Fruit fly (Drosophila melanogaster) whole organism, embryonic: ENCODE results near the gene CG8065.

Experiments
- Adf1 ChIP-seq: fragments of 200-800 bp; sonication (Bioruptor generic); IDR thresholded peaks from 2 replicates; pipeline ENCODE4 v1.3.6; 2022; ENCODE audit warnings: missing biosample characterization, missing genetic modification characterization
- B-H2 ChIP-seq: fragments of 200-800 bp; sonication (Bioruptor generic); optimal IDR thresholded peaks from 2 replicates; lab custom pipeline; 2018; ENCODE audit warnings: missing biosample characterization, mild to moderate bottlenecking, missing genetic modification characterization
- CG10543 ChIP-seq: fragments of 200-800 bp; sonication (Bioruptor generic); optimal IDR thresholded peaks from 3 replicates; lab custom pipeline; 2017; ENCODE audit warnings: missing biosample characterization, mild to moderate bottlenecking, missing genetic modification characterization, moderate library complexity
- CG12155 ChIP-seq: fragments of 200-800 bp; sonication (Bioruptor generic); optimal IDR thresholded peaks from 3 replicates; lab custom pipeline; 2016; ENCODE audit warnings: missing biosample characterization, missing genetic modification characterization
- CG12219 ChIP-seq: fragments of 200-800 bp; sonication (Bioruptor generic); optimal IDR thresholded peaks from 3 replicates; lab custom pipeline; 2018; ENCODE audit warnings: missing biosample characterization, mild to moderate bottlenecking, missing genetic modification characterization
- CG12236 ChIP-seq: fragments of 200-800 bp; sonication (Bioruptor generic); optimal IDR thresholded peaks from 2 replicates; lab custom pipeline; 2016; ENCODE audit warnings: missing biosample characterization, missing genetic modification characterization
- CG12744 ChIP-seq: fragments of 200-800 bp; sonication (Bioruptor generic); optimal IDR thresholded peaks from 2 replicates; lab custom pipeline; 2016; ENCODE audit warnings: missing biosample characterization, missing genetic modification characterization
- CG12942 ChIP-seq: fragments of 200-800 bp; sonication (Bioruptor generic); optimal IDR thresholded peaks from 3 replicates; lab custom pipeline; 2016; ENCODE audit warnings: missing biosample characterization, missing genetic modification characterization
- CG13123 ChIP-seq: fragments of 200-800 bp; sonication (Bioruptor generic); optimal IDR thresholded peaks from 2 replicates; lab custom pipeline; 2016; ENCODE audit warnings: missing biosample characterization, missing genetic modification characterization
- CG13287 ChIP-seq: fragments of 200-800 bp; sonication (Bioruptor generic); IDR thresholded peaks from 2 replicates; pipeline ENCODE4 v1.3.6; 2022; ENCODE audit warnings: missing biosample characterization, missing genetic modification characterization; ENCODE audit not compliant: partially characterized antibody
- CG13624 ChIP-seq: fragments of 200-800 bp; sonication (Bioruptor generic); optimal IDR thresholded peaks from 2 replicates; lab custom pipeline; 2016; ENCODE audit warnings: missing biosample characterization, missing genetic modification characterization
- CG14965 ChIP-seq: fragments of 200-800 bp; sonication (Bioruptor generic); optimal IDR thresholded peaks from 2 replicates; lab custom pipeline; 2016; ENCODE audit warnings: missing biosample characterization, missing genetic modification characterization, borderline replicate concordance
- CG15011 ChIP-seq: fragments of 200-800 bp; sonication (Bioruptor generic); optimal IDR thresholded peaks from 3 replicates; lab custom pipeline; 2018; ENCODE audit warnings: missing biosample characterization, mild to moderate bottlenecking, missing genetic modification characterization
- CG15601 ChIP-seq: fragments of 200-800 bp; sonication (Bioruptor generic); optimal IDR thresholded peaks from 3 replicates; lab custom pipeline; 2019; ENCODE audit warnings: missing biosample characterization, mild to moderate bottlenecking, missing genetic modification characterization, moderate library complexity
- CG1647 ChIP-seq: fragments of 200-800 bp; sonication (Bioruptor generic); optimal IDR thresholded peaks from 3 replicates; lab custom pipeline; 2016; ENCODE audit warnings: missing biosample characterization, missing genetic modification characterization
- CG17328 ChIP-seq: fragments of 200-800 bp; sonication (Bioruptor generic); IDR thresholded peaks from 2 replicates; pipeline ENCODE4 v1.3.6; 2022; ENCODE audit warnings: missing biosample characterization, missing genetic modification characterization
- CG17359 ChIP-seq: fragments of 200-800 bp; sonication (Bioruptor generic); optimal IDR thresholded peaks from 3 replicates; lab custom pipeline; 2018; ENCODE audit warnings: missing biosample characterization, mild to moderate bottlenecking, missing genetic modification characterization, moderate library complexity
- CG17612 ChIP-seq: fragments of 200-800 bp; sonication (Bioruptor generic); IDR thresholded peaks from 2 replicates; pipeline ENCODE4 v1.3.6; 2022; ENCODE audit warnings: missing biosample characterization, missing genetic modification characterization
- CG17802 ChIP-seq: fragments of 200-800 bp; sonication (Bioruptor generic); optimal IDR thresholded peaks from 2 replicates; lab custom pipeline; 2018; ENCODE audit warnings: missing biosample characterization, mild to moderate bottlenecking, missing genetic modification characterization, moderate library complexity
- CG3838 ChIP-seq: fragments of 200-800 bp; sonication (Bioruptor generic); optimal IDR thresholded peaks from 3 replicates; lab custom pipeline; 2016; ENCODE audit warnings: missing biosample characterization, missing genetic modification characterization
- CG4730 ChIP-seq: fragments of 200-800 bp; sonication (Bioruptor generic); IDR thresholded peaks from 2 replicates; pipeline ENCODE4 v1.3.6; 2022; ENCODE audit warnings: missing biosample characterization, missing genetic modification characterization
- CG4854 ChIP-seq: fragments of 200-800 bp; sonication (Bioruptor generic); optimal IDR thresholded peaks from 2 replicates; lab custom pipeline; 2016; ENCODE audit warnings: missing biosample characterization, missing genetic modification characterization, inconsistent platforms
- CG7357 ChIP-seq: fragments of 200-800 bp; sonication (Bioruptor generic); IDR thresholded peaks from 3 replicates; pipeline ENCODE4 v1.3.6; 2022; ENCODE audit warnings: missing biosample characterization, missing genetic modification characterization
- CG9609 ChIP-seq: fragments of 200-800 bp; sonication (Bioruptor generic); optimal IDR thresholded peaks from 3 replicates; lab custom pipeline; 2016; ENCODE audit warnings: missing biosample characterization, missing genetic modification characterization
- CTCF ChIP-seq: fragments of 200-800 bp; sonication (Bioruptor generic); optimal IDR thresholded peaks from 2 replicates; lab custom pipeline; 2017; ENCODE audit warnings: missing biosample characterization, mild to moderate bottlenecking, missing genetic modification characterization, moderate library complexity
- D ChIP-seq, 2 experiments: fragments of 200-800 bp in 1 of 2; fragments of >200 bp in 1 of 2; sonication (Bioruptor generic) in 1 of 2; optimal IDR thresholded peaks; 2 replicates in 1 of 2; 3 replicates in 1 of 2; lab custom pipeline; 2017; ENCODE audit warnings: mild to moderate bottlenecking in 1 of 2, missing biosample characterization in 1 of 2, missing genetic modification characterization in 1 of 2, missing genetic modification reagents in 1 of 2
- Dek ChIP-seq: fragments of 200-800 bp; sonication (Bioruptor generic); optimal IDR thresholded peaks from 3 replicates; lab custom pipeline; 2019; ENCODE audit warnings: missing biosample characterization, mild to moderate bottlenecking, missing genetic modification characterization, moderate library complexity
- HLH54F ChIP-seq: fragments of 200-800 bp; sonication (Bioruptor generic); optimal IDR thresholded peaks from 3 replicates; lab custom pipeline; 2016; ENCODE audit warnings: missing biosample characterization, missing genetic modification characterization
- MBD-R2 ChIP-seq: fragments of 200-800 bp; sonication (Bioruptor generic); IDR thresholded peaks from 2 replicates; pipeline ENCODE4 v1.3.6; 2022; ENCODE audit warnings: missing biosample characterization, missing genetic modification characterization
- Oli ChIP-seq: fragments of 200-800 bp; sonication (Bioruptor generic); optimal IDR thresholded peaks from 2 replicates; lab custom pipeline; 2018; ENCODE audit warnings: missing biosample characterization, mild to moderate bottlenecking, missing genetic modification characterization, moderate library complexity
- Opbp ChIP-seq: fragments of 200-800 bp; sonication (Bioruptor generic); IDR thresholded peaks from 3 replicates; pipeline ENCODE4 v1.3.6; 2022; ENCODE audit warnings: missing biosample characterization, missing genetic modification characterization; ENCODE audit not compliant: partially characterized antibody
- Stat92E ChIP-seq, 3 experiments: fragments of >200 bp in 2 of 3; fragments of 200-800 bp in 1 of 3; sonication (Bioruptor generic) in 1 of 3; optimal IDR thresholded peaks; 2 replicates each; lab custom pipeline; 2017 to 2019; ENCODE audit warnings: missing biosample characterization in 3 of 3, missing genetic modification characterization in 3 of 3, mild to moderate bottlenecking in 1 of 3, moderate library complexity in 1 of 3
- Usf ChIP-seq: fragments of 200-800 bp; sonication (Bioruptor generic); optimal IDR thresholded peaks from 2 replicates; lab custom pipeline; 2017; ENCODE audit warnings: missing genotype, missing biosample characterization, missing genetic modification characterization
- Vsx1 ChIP-seq: fragments of 200-800 bp; sonication (Bioruptor generic); optimal IDR thresholded peaks from 2 replicates; lab custom pipeline; 2017; ENCODE audit warnings: missing biosample characterization, mild to moderate bottlenecking, missing genetic modification characterization, missing genetic modification reagents
- Xbp1 ChIP-seq: fragments of 200-800 bp; sonication (Bioruptor generic); optimal IDR thresholded peaks from 3 replicates; lab custom pipeline; 2016; ENCODE audit warnings: missing biosample characterization, mild to moderate bottlenecking, missing genetic modification characterization
- ab ChIP-seq: fragments of 200-800 bp; sonication (Bioruptor generic); optimal IDR thresholded peaks from 2 replicates; lab custom pipeline; 2016; ENCODE audit warnings: missing biosample characterization, missing genetic modification characterization
- danr ChIP-seq: fragments of 200-800 bp; sonication (Bioruptor generic); IDR thresholded peaks from 2 replicates; pipeline ENCODE4 v1.3.6; 2022; ENCODE audit warnings: missing biosample characterization, missing genetic modification characterization
- gcm2 ChIP-seq: fragments of 200-800 bp; sonication (Bioruptor generic); optimal IDR thresholded peaks from 2 replicates; lab custom pipeline; 2016; ENCODE audit warnings: missing biosample characterization, missing genetic modification characterization
- hbn ChIP-seq: fragments of 200-800 bp; sonication (Bioruptor generic); IDR thresholded peaks from 2 replicates; pipeline ENCODE4 v1.3.6; 2022; ENCODE audit warnings: missing biosample characterization, missing genetic modification characterization; ENCODE audit not compliant: partially characterized antibody
- jigr1 ChIP-seq: fragments of 200-800 bp; sonication (Bioruptor generic); IDR thresholded peaks from 3 replicates; pipeline ENCODE4 v1.3.6; 2022; ENCODE audit warnings: missing biosample characterization, missing genetic modification characterization
- kni ChIP-seq: fragments of 200-800 bp; sonication (Bioruptor generic); optimal IDR thresholded peaks from 3 replicates; lab custom pipeline; 2017; ENCODE audit warnings: mild to moderate bottlenecking, missing biosample characterization, missing genetic modification reagents, missing genetic modification characterization
- lab ChIP-seq: fragments of 200-800 bp; sonication (Bioruptor generic); optimal IDR thresholded peaks from 3 replicates; lab custom pipeline; 2017; ENCODE audit warnings: missing biosample characterization, missing genetic modification characterization, mild to moderate bottlenecking, moderate library complexity, missing genetic modification reagents
- pfk ChIP-seq: fragments of 200-800 bp; sonication (Bioruptor generic); optimal IDR thresholded peaks from 2 replicates; lab custom pipeline; 2018; ENCODE audit warnings: missing biosample characterization, mild to moderate bottlenecking, missing genetic modification characterization, moderate library complexity
- phol ChIP-seq: fragments of 200-800 bp; sonication (Bioruptor generic); optimal IDR thresholded peaks from 3 replicates; lab custom pipeline; 2018; ENCODE audit warnings: missing biosample characterization, mild to moderate bottlenecking, missing genetic modification characterization, moderate library complexity
- sob ChIP-seq: fragments of 200-800 bp; sonication (Bioruptor generic); IDR thresholded peaks from 2 replicates; pipeline ENCODE4 v1.3.6; 2022; ENCODE audit warnings: missing biosample characterization, missing genetic modification characterization
- trh ChIP-seq: fragments of 200-800 bp; sonication (Bioruptor generic); optimal IDR thresholded peaks from 2 replicates; lab custom pipeline; 2016; ENCODE audit warnings: missing biosample characterization, missing genetic modification characterization
- wek ChIP-seq: fragments of 200-800 bp; sonication (Bioruptor generic); optimal IDR thresholded peaks from 3 replicates; lab custom pipeline; 2018; ENCODE audit warnings: missing biosample characterization, mild to moderate bottlenecking, missing genetic modification characterization, moderate library complexity
- wor ChIP-seq: fragments of 200-800 bp; sonication (Bioruptor generic); IDR thresholded peaks from 2 replicates; pipeline ENCODE4 v1.3.6; 2022; ENCODE audit warnings: missing biosample characterization, missing genetic modification characterization
- yki ChIP-seq: fragments of >200 bp; optimal IDR thresholded peaks from 3 replicates; lab custom pipeline; 2018
- zen ChIP-seq: fragments of 200-800 bp; sonication (Bioruptor generic); optimal IDR thresholded peaks from 3 replicates; lab custom pipeline; 2018; ENCODE audit warnings: missing biosample characterization, mild to moderate bottlenecking, missing genetic modification characterization, moderate library complexity

CG8065 gene

DNA sequence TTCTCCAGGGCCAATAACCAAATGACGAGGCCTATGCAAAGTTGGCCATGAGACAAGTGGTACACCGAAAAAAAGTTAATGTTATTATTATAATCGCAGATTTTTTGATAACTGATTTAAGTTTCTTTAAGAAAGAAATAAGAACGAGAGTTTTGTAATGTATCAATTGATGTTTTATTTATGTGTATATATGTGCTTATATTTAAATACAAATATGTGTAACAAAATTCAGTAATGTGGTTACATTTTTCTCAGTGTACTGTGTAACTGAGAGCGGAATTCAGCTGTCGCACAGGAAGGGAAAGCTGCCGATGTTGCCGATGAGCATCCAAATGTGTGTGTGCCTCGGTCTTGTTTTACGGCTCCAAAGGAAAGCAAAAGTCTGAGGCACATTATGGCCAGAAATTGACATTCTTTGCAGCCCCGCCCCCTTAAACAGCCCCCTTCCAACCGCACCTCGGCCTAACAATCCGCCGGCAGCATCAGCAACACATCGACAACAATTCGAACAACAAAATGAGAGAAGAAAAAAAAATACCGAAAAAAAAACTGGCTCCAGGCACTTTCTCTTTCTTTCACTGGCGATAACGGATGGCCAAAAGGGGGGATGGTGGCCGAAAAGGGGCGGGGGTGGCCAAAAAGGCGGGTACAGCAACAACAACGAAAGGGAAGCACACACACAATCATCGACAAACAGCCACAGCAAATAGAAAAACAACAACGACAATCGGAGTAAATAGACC lies 9.1 kb upstream of the CG8065 start (continued):
- TF ChIP-seq Stat92E (GFP tag; optimal IDR thresholded peaks at IDR 0.05; lab: Kevin White, UChicago) (no peak), CG12942 (GFP tag; lab: Kevin White, UChicago) (no peak), Xbp1 (GFP tag; lab: Kevin White, UChicago) (peak; percentile 15), B-H2 (no peak), CG17328 (GFP tag; lab: Robert Waterston, UW) (peak; percentile 41; the same call in 1 of the 2 replicates), CG4854 (GFP tag; lab: Kevin White, UChicago) (no peak), CG7357 (GFP tag; lab: Robert Waterston, UW) (no peak; the same call in 2 of the 3 replicates), danr (no peak), Vsx1 (GFP tag; lab: Kevin White, UChicago) (no peak), Oli (peak; percentile 50), CG14965 (GFP tag; lab: Kevin White, UChicago) (no peak), CG13287 (GFP tag; lab: Robert Waterston, UW) (no peak), CG3838 (GFP tag; lab: Kevin White, UChicago) (no peak), CG17612 (GFP tag; lab: Robert Waterston, UW) (no peak), ab (no peak), Usf (no peak), CG10543 (GFP tag; lab: Kevin White, UChicago) (no peak), zen (tag; lab: Kevin White, UChicago) (peak; percentile 11), sob (GFP tag; lab: Robert Waterston, UW) (peak; percentile 22; the same call in 1 of the 2 replicates), CG4730 (GFP tag; lab: Robert Waterston, UW) (no peak), pfk (GFP tag; lab: Kevin White, UChicago) (no peak), Adf1 (no peak), jigr1 (GFP tag; lab: Robert Waterston, UW) (no peak), HLH54F (GFP tag; lab: Kevin White, UChicago) (no peak), MBD-R2 (GFP tag; lab: Robert Waterston, UW) (no peak), lab (GFP tag; lab: Kevin White, UChicago) (peak; percentile 70), trh (GFP tag; lab: Kevin White, UChicago) (no peak), phol (tag; lab: Kevin White, UChicago) (peak; percentile 85), CG13123 (GFP tag; lab: Kevin White, UChicago) (no peak), CG13624 (no peak), CG1647 (GFP tag; lab: Kevin White, UChicago) (no peak), CG17802 (tag; lab: Kevin White, UChicago) (no peak), Dek (tag; lab: Kevin White, UChicago) (no peak), CG12155 (no peak), wor (GFP tag; lab: Robert Waterston, UW) (peak; percentile 41; the same call in 1 of the 2 replicates), wek (GFP tag; lab: Kevin White, UChicago) (no peak), kni (GFP tag; lab: Kevin White, UChicago) (peak; percentile 59), D (optimal IDR thresholded peaks at IDR 0.05; lab: Kevin White, UChicago) (no peak), D (GFP tag; optimal IDR thresholded peaks at IDR 0.05; lab: Kevin White, UChicago) (peak; percentile 49), yki (no peak), gcm2 (GFP tag; lab: Kevin White, UChicago) (no peak), CTCF (GFP tag; lab: Kevin White, UChicago) (no peak), CG12219 (GFP tag; lab: Kevin White, UChicago) (no peak), CG9609 (GFP tag; lab: Kevin White, UChicago) (no peak), CG12744 (GFP tag; lab: Kevin White, UChicago) (no peak), CG15601 (tag; lab: Kevin White, UChicago) (peak; percentile 55), Opbp (GFP tag; lab: Robert Waterston, UW) (no peak), CG15011 (no peak), CG12236 (no peak), CG17359 (tag; lab: Kevin White, UChicago) (peak; percentile 83), hbn (no peak)
